Fruit fly (Drosophila melanogaster): ENCODE results near the gene dmt.

- TF ChIP-seq Met (GFP tag; optimal IDR thresholded peaks at IDR 0.05) (no peak), OdsH (GFP tag; optimal IDR thresholded peaks at IDR 0.05) (no peak), CG6276 (GFP tag; optimal IDR thresholded peaks at IDR 0.05) (no peak), CG9139 (GFP tag; optimal IDR thresholded peaks at IDR 0.05) (no peak), esn (GFP tag; optimal IDR thresholded peaks at IDR 0.05) (no peak), pdm3 (GFP tag; optimal IDR thresholded peaks at IDR 0.05) (no peak), CG32006 (GFP tag; optimal IDR thresholded peaks at IDR 0.05) (no peak), CG10631 (GFP tag; optimal IDR thresholded peaks at IDR 0.05) (no peak), salr (GFP tag; optimal IDR thresholded peaks at IDR 0.05) (no peak), CG11902 (GFP tag; optimal IDR thresholded peaks at IDR 0.05) (no peak), Lpt (GFP tag; optimal IDR thresholded peaks at IDR 0.05) (no peak)
These were observed 10.4 kb upstream of the dmt start for dm6 chr3R:9700513-9700912.

Data from whole organism, prepupa.